Fruit fly (Drosophila melanogaster) whole organism, embryonic: Measurements from ENCODE around the gene cmb.
A peak's percentile ranks its signal among the peaks of the same experiment; 100 is the strongest.

Source experiments
- CG1024 ChIP-seq: fragments of 200-800 bp; sonication (Bioruptor generic); IDR thresholded peaks from 2 replicates; pipeline ENCODE4 v1.3.6; 2022; ENCODE audit warnings: missing biosample characterization, missing genetic modification characterization
- CG11723 ChIP-seq: fragments of 200-800 bp; sonication (Bioruptor generic); optimal IDR thresholded peaks from 2 replicates; lab custom pipeline; 2017; ENCODE audit warnings: missing biosample characterization, mild to moderate bottlenecking, missing genetic modification characterization
- CG12219 ChIP-seq: fragments of 200-800 bp; sonication (Bioruptor generic); optimal IDR thresholded peaks from 3 replicates; lab custom pipeline; 2018; ENCODE audit warnings: missing biosample characterization, mild to moderate bottlenecking, missing genetic modification characterization
- CG13123 ChIP-seq: fragments of 200-800 bp; sonication (Bioruptor generic); optimal IDR thresholded peaks from 2 replicates; lab custom pipeline; 2016; ENCODE audit warnings: missing biosample characterization, missing genetic modification characterization
- CG18764 ChIP-seq: fragments of 200-800 bp; sonication (Bioruptor generic); optimal IDR thresholded peaks from 3 replicates; lab custom pipeline; 2016; ENCODE audit warnings: missing biosample characterization, missing genetic modification characterization
- CG2889 ChIP-seq: fragments of 200-800 bp; sonication (Bioruptor generic); IDR thresholded peaks from 3 replicates; pipeline ENCODE4 v1.3.6; 2022; ENCODE audit warnings: missing biosample characterization, missing genetic modification characterization
- CG3163 ChIP-seq: fragments of 200-800 bp; sonication (Bioruptor generic); optimal IDR thresholded peaks from 3 replicates; lab custom pipeline; 2016; ENCODE audit warnings: missing biosample characterization, missing genetic modification characterization
- CG32532 ChIP-seq: fragments of 200-800 bp; sonication (Bioruptor generic); IDR thresholded peaks from 2 replicates; pipeline ENCODE4 v1.3.6; 2022; ENCODE audit warnings: missing biosample characterization, missing genetic modification characterization
- CG34224 ChIP-seq: fragments of 200-800 bp; sonication (Bioruptor generic); IDR thresholded peaks from 3 replicates; pipeline ENCODE4 v1.3.6; 2022; ENCODE audit warnings: missing biosample characterization, missing genetic modification characterization; ENCODE audit not compliant: partially characterized antibody
- CG3726 ChIP-seq: fragments of 200-800 bp; sonication (Bioruptor generic); IDR thresholded peaks from 3 replicates; pipeline ENCODE4, ENCODE4 v1.3.6; 2022; ENCODE audit warnings: missing biosample characterization, missing genetic modification characterization
- CG43689 ChIP-seq: fragments of 200-800 bp; sonication (Bioruptor generic); IDR thresholded peaks from 2 replicates; pipeline ENCODE4 v1.3.6; 2022; ENCODE audit warnings: missing biosample characterization, missing genetic modification characterization
- CG4404 ChIP-seq: fragments of 200-800 bp; sonication (Bioruptor generic); IDR thresholded peaks from 2 replicates; pipeline ENCODE4 v1.3.6; 2022; ENCODE audit warnings: missing biosample characterization, missing genetic modification characterization
- CG4854 ChIP-seq: fragments of 200-800 bp; sonication (Bioruptor generic); optimal IDR thresholded peaks from 2 replicates; lab custom pipeline; 2016; ENCODE audit warnings: missing biosample characterization, missing genetic modification characterization, inconsistent platforms
- CG6689 ChIP-seq: fragments of 200-800 bp; sonication (Bioruptor generic); IDR thresholded peaks from 2 replicates; pipeline ENCODE4 v1.3.6; 2022; ENCODE audit warnings: missing biosample characterization, missing genetic modification characterization
- CG7786 ChIP-seq: fragments of 200-800 bp; sonication (Bioruptor generic); optimal IDR thresholded peaks from 2 replicates; lab custom pipeline; 2016; ENCODE audit warnings: missing biosample characterization, missing genetic modification characterization
- CG8359 ChIP-seq: fragments of 200-800 bp; sonication (Bioruptor generic); optimal IDR thresholded peaks from 2 replicates; lab custom pipeline; 2017; ENCODE audit warnings: missing biosample characterization, mild to moderate bottlenecking, missing genetic modification characterization, borderline replicate concordance
- CG8924 ChIP-seq: fragments of 200-800 bp; optimal IDR thresholded peaks from 3 replicates; lab custom pipeline; 2019; ENCODE audit warnings: missing biosample characterization, mild to moderate bottlenecking, missing genetic modification characterization, moderate library complexity
- CG8944 ChIP-seq: fragments of 200-800 bp; sonication (Bioruptor generic); optimal IDR thresholded peaks from 3 replicates; lab custom pipeline; 2016; ENCODE audit warnings: missing biosample characterization, missing genetic modification characterization
- CoRest ChIP-seq: fragments of 200-800 bp; sonication (Bioruptor generic); optimal IDR thresholded peaks from 3 replicates; lab custom pipeline; 2018; ENCODE audit warnings: missing biosample characterization, mild to moderate bottlenecking, missing genetic modification characterization, moderate library complexity
- Dbx ChIP-seq: fragments of 200-800 bp; sonication (Bioruptor generic); IDR thresholded peaks from 3 replicates; pipeline ENCODE4 v1.3.6; 2022; ENCODE audit warnings: missing biosample characterization, missing genetic modification characterization
- Elba2 ChIP-seq: fragments of 200-800 bp; sonication (Bioruptor generic); optimal IDR thresholded peaks from 3 replicates; lab custom pipeline; 2016; ENCODE audit warnings: missing biosample characterization, missing genetic modification characterization
- Ets65A ChIP-seq: fragments of 200-800 bp; sonication (Bioruptor generic); peaks from one replicate; lab custom pipeline; 2016; ENCODE audit warnings: missing biosample characterization, missing genetic modification characterization
- Hr51 ChIP-seq, 2 experiments: fragments of 200-800 bp; sonication (Bioruptor generic); optimal IDR thresholded peaks; 2 replicates in 1 of 2; 3 replicates in 1 of 2; lab custom pipeline; 2016 to 2018; ENCODE audit warnings: missing biosample characterization in 2 of 2, missing genetic modification characterization in 2 of 2, mild to moderate bottlenecking in 1 of 2, moderate library complexity in 1 of 2
- Lhr ChIP-seq: fragments of 200-800 bp; sonication (Bioruptor generic); optimal IDR thresholded peaks from 3 replicates; lab custom pipeline; 2017; ENCODE audit warnings: mild to moderate bottlenecking, missing biosample characterization, missing genetic modification reagents, missing genetic modification characterization
- Lpt ChIP-seq: fragments of >200 bp; optimal IDR thresholded peaks from 2 replicates; lab custom pipeline; 2018; ENCODE audit warnings: missing biosample characterization, missing genetic modification characterization
- MESR4 ChIP-seq: fragments of 200-800 bp; sonication (Bioruptor generic); optimal IDR thresholded peaks from 2 replicates; lab custom pipeline; 2018; ENCODE audit warnings: missing biosample characterization, mild to moderate bottlenecking, missing genetic modification characterization, moderate library complexity
- Med ChIP-seq: fragments of 200-800 bp; sonication (Bioruptor generic); peaks from one replicate; lab custom pipeline; 2016; ENCODE audit warnings: missing biosample characterization, missing genetic modification characterization, mild to moderate bottlenecking, inconsistent platforms, moderate library complexity
- Oli ChIP-seq: fragments of 200-800 bp; sonication (Bioruptor generic); optimal IDR thresholded peaks from 2 replicates; lab custom pipeline; 2018; ENCODE audit warnings: missing biosample characterization, mild to moderate bottlenecking, missing genetic modification characterization, moderate library complexity
- YL-1 ChIP-seq: fragments of 200-800 bp; sonication (Bioruptor generic); optimal IDR thresholded peaks from 3 replicates; lab custom pipeline; 2017; ENCODE audit warnings: missing biosample characterization, mild to moderate bottlenecking, missing genetic modification characterization
- cato ChIP-seq: fragments of 200-800 bp; sonication (Bioruptor generic); optimal IDR thresholded peaks from 2 replicates; lab custom pipeline; 2016; ENCODE audit warnings: missing biosample characterization, missing genetic modification characterization, borderline replicate concordance
- cg ChIP-seq: fragments of 200-800 bp; sonication (Bioruptor generic); optimal IDR thresholded peaks from 3 replicates; lab custom pipeline; 2019; ENCODE audit warnings: missing biosample characterization, mild to moderate bottlenecking, missing genetic modification characterization, moderate library complexity
- crol ChIP-seq: fragments of 200-800 bp; sonication (Bioruptor generic); IDR thresholded peaks from 2 replicates; pipeline ENCODE4 v1.3.6; 2022; ENCODE audit warnings: missing biosample characterization, missing genetic modification characterization
- dpn ChIP-seq, 2 experiments: fragments of 200-800 bp; sonication (Bioruptor generic); optimal IDR thresholded peaks; 3 replicates each; lab custom pipeline; 2016; ENCODE audit warnings: missing biosample characterization in 2 of 2, missing genetic modification characterization in 2 of 2
- esg ChIP-seq: fragments of 200-800 bp; sonication (Bioruptor generic); conservative IDR thresholded peaks from 2 replicates; pipeline ENCODE4 v1.3.6; 2022; ENCODE audit warnings: missing biosample characterization, missing genetic modification characterization
- eyg ChIP-seq: fragments of 200-800 bp; sonication (Bioruptor generic); optimal IDR thresholded peaks from 3 replicates; lab custom pipeline; 2016; ENCODE audit warnings: missing biosample characterization, missing genetic modification characterization
- fu2 ChIP-seq: fragments of 200-800 bp; sonication (Bioruptor generic); optimal IDR thresholded peaks from 2 replicates; lab custom pipeline; 2016; ENCODE audit warnings: missing biosample characterization, missing genetic modification characterization
- grn ChIP-seq: fragments of 200-800 bp; sonication (Bioruptor generic); optimal IDR thresholded peaks from 3 replicates; lab custom pipeline; 2017; ENCODE audit warnings: missing biosample characterization, missing genetic modification characterization
- gro ChIP-seq: fragments of 200-800 bp; sonication (Bioruptor generic); optimal IDR thresholded peaks from 2 replicates; lab custom pipeline; 2016; ENCODE audit warnings: missing biosample characterization, missing genetic modification characterization
- hb ChIP-seq: fragments of 200-800 bp; sonication (Bioruptor generic); IDR thresholded peaks from 3 replicates; pipeline ENCODE4 v1.3.6; 2022; ENCODE audit warnings: missing biosample characterization, missing genetic modification characterization; ENCODE audit not compliant: partially characterized antibody
- ken ChIP-seq: fragments of 200-800 bp; sonication (Bioruptor generic); IDR thresholded peaks from 3 replicates; pipeline ENCODE4 v1.3.6; 2022; ENCODE audit warnings: missing biosample characterization, missing genetic modification characterization
- lov ChIP-seq, 2 experiments: fragments of 200-800 bp in 1 of 2; fragments of >200 bp in 1 of 2; sonication (Bioruptor generic) in 1 of 2; IDR thresholded peaks in 1 of 2; optimal IDR thresholded peaks in 1 of 2; 2 replicates in 1 of 2; 3 replicates in 1 of 2; pipeline versions ENCODE4 v1.3.6 to Lab custom; 2017 to 2022; ENCODE audit warnings: missing biosample characterization in 1 of 2, missing genetic modification characterization in 1 of 2
- nerfin-2 ChIP-seq: fragments of 200-800 bp; sonication (Bioruptor generic); IDR thresholded peaks from 2 replicates; pipeline ENCODE4 v1.3.6; 2022; ENCODE audit warnings: missing biosample characterization, missing genetic modification characterization; ENCODE audit not compliant: partially characterized antibody
- onecut ChIP-seq: fragments of 200-800 bp; sonication (Bioruptor generic); IDR thresholded peaks from 2 replicates; pipeline ENCODE4 v1.3.6; 2022; ENCODE audit warnings: missing biosample characterization, missing genetic modification characterization
- pita ChIP-seq: fragments of 200-800 bp; sonication (Bioruptor generic); optimal IDR thresholded peaks from 2 replicates; lab custom pipeline; 2017; ENCODE audit warnings: missing biosample characterization, mild to moderate bottlenecking, missing genetic modification characterization
- psq ChIP-seq: fragments of 200-800 bp; sonication (Bioruptor generic); optimal IDR thresholded peaks from 2 replicates; lab custom pipeline; 2017; ENCODE audit warnings: missing biosample characterization, missing genetic modification characterization
- sisA ChIP-seq: fragments of 200-800 bp; sonication (Bioruptor generic); IDR thresholded peaks from 2 replicates; pipeline ENCODE4 v1.3.6; 2022; ENCODE audit warnings: missing biosample characterization, missing genetic modification characterization
- so ChIP-seq: fragments of 200-800 bp; sonication (Bioruptor generic); IDR thresholded peaks from 3 replicates; pipeline ENCODE4 v1.3.6; 2022; ENCODE audit warnings: missing biosample characterization, missing genetic modification characterization
- unpg ChIP-seq: fragments of 200-800 bp; sonication (Bioruptor generic); optimal IDR thresholded peaks from 3 replicates; lab custom pipeline; 2018; ENCODE audit warnings: missing biosample characterization, mild to moderate bottlenecking, missing genetic modification characterization, moderate library complexity

cmb gene

DNA sequence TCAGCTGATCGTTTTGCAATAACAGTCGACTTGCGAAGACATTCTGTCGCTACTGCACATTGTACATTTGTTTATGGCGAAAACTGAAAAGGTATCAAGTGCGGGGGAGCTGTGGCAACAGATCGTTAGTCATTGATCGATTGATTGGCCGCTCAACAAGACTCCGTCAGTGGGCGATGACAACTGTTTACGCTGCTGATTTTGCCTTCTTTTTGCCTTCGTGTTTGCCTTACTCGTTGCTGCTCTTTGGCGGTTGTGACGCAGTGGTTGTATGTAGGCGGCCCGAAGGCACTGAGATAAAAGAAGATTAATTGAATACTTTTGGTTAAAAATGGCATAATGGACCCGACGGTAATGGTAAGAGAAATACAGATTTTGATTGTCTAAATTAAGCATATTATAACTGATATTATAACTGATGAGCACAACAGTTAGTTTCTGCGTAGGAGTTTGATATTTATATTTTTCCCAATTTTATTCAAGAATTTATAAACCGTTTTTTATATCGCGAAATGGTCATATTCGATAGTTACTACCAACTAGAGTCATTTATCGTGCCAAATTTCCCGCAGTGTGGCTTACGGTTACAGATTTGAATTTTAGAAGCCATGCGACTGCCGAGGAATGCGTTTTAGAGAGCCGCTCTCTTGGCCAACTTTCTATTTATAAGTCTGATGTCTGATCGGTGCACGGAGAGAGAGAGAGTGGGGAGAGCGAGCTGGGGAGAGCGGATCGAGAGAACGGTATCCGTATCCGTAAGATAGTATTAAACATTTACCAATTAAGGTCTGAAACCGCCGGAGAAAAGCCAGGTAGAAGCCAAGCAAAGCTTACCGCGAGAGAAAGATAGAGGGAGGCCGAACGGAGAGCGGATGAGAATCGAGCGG is 34.4 kb downstream of the cmb start (continued):
- TF ChIP-seq CG3163 (GFP tag; lab: Kevin White, UChicago) = no peak
- TF ChIP-seq MESR4 (GFP tag; lab: Kevin White, UChicago) = no peak
- peak; percentile 57 to 95 for TF ChIP-seq Hr51 (GFP tag; optimal IDR thresholded peaks at IDR 0.05; lab: Kevin White, UChicago)
- peak; percentile 79 for TF ChIP-seq CG4404 (GFP tag; lab: Robert Waterston, UW)
- TF ChIP-seq gro (GFP tag; lab: Kevin White, UChicago) = no peak
- TF ChIP-seq CG2889 = peak; percentile 80
- peak; percentile 81 for TF ChIP-seq CG8359 (GFP tag; lab: Kevin White, UChicago)
- peak; percentile 61 for TF ChIP-seq fu2 (GFP tag; lab: Kevin White, UChicago)
- peak; percentile 75 for TF ChIP-seq ken (GFP tag; lab: Robert Waterston, UW)
- TF ChIP-seq CG12219 (GFP tag; lab: Kevin White, UChicago) = peak; percentile 80
- peak; percentile 79 for TF ChIP-seq CG4854 (GFP tag; lab: Kevin White, UChicago)
- TF ChIP-seq unpg (GFP tag; lab: Kevin White, UChicago) = peak; percentile 87
- peak; percentile 83 for TF ChIP-seq sisA (GFP tag; lab: Robert Waterston, UW)
- TF ChIP-seq CG6689 (GFP tag; lab: Robert Waterston, UW) = peak; percentile 87
- peak; percentile 60 for TF ChIP-seq CG43689 (GFP tag; lab: Robert Waterston, UW)
- peak; percentile 69 for TF ChIP-seq onecut (GFP tag; lab: Robert Waterston, UW)
- TF ChIP-seq Lhr (GFP tag; lab: Kevin White, UChicago) = peak; percentile 65
- TF ChIP-seq cato (GFP tag; lab: Kevin White, UChicago) = peak; percentile 78
- peak; percentile 95 for TF ChIP-seq CoRest
- peak; percentile 86 for TF ChIP-seq CG32532 (GFP tag; lab: Robert Waterston, UW)
- TF ChIP-seq CG8944 = peak; percentile 59
- TF ChIP-seq hb = no peak
- TF ChIP-seq CG3726 (GFP tag; lab: Robert Waterston, UW) = peak; percentile 60; the same call in 2 of the 3 replicates
- peak; percentile 44; the same call in 1 of the 2 replicates for TF ChIP-seq CG1024 (GFP tag; lab: Robert Waterston, UW)
- peak; percentile 94 for TF ChIP-seq CG8924 (tag; lab: Kevin White, UChicago)
- TF ChIP-seq dpn (GFP tag; optimal IDR thresholded peaks at IDR 0.05; lab: Kevin White, UChicago) = peak; percentile 72 to 88
- peak; percentile 79 for TF ChIP-seq CG18764 (GFP tag; lab: Kevin White, UChicago)
- TF ChIP-seq lov (optimal IDR thresholded peaks at IDR 0.05; lab: Kevin White, UChicago) = no peak
- peak; percentile 39; the same call in 1 of the 3 replicates for TF ChIP-seq lov (GFP tag; IDR thresholded peaks at IDR 0.05; lab: Robert Waterston, UW)
- peak; percentile 62 for TF ChIP-seq crol
- TF ChIP-seq Oli (tag; lab: Kevin White, UChicago) = peak; percentile 94
- TF ChIP-seq cg (GFP tag; lab: Kevin White, UChicago) = no peak
- peak; percentile 56 for TF ChIP-seq CG13123 (GFP tag; lab: Kevin White, UChicago)
- TF ChIP-seq psq = peak; percentile 62
- TF ChIP-seq grn (GFP tag; lab: Kevin White, UChicago) = peak; percentile 21
- no peak for TF ChIP-seq nerfin-2 (GFP tag; lab: Robert Waterston, UW)
- peak; percentile 84 for TF ChIP-seq Ets65A (GFP tag; lab: Kevin White, UChicago)
- TF ChIP-seq eyg (GFP tag; lab: Kevin White, UChicago) = no peak
- no peak for TF ChIP-seq Lpt (GFP tag; lab: Kevin White, UChicago)
- TF ChIP-seq YL-1 (GFP tag; lab: Kevin White, UChicago) = peak; percentile 62
- no peak for TF ChIP-seq pita (GFP tag; lab: Kevin White, UChicago)
- TF ChIP-seq CG34224 = peak; percentile 72
- peak; percentile 91 for TF ChIP-seq CG11723 (GFP tag; lab: Kevin White, UChicago)
- peak; percentile 91 for TF ChIP-seq Med (GFP tag; lab: Kevin White, UChicago)
- peak; percentile 84 for TF ChIP-seq esg (GFP tag; lab: Robert Waterston, UW)
- peak; percentile 52 for TF ChIP-seq CG7786 (GFP tag; lab: Kevin White, UChicago)
- peak; percentile 68; the same call in 2 of the 3 replicates for TF ChIP-seq so (GFP tag; lab: Robert Waterston, UW)
- no peak for TF ChIP-seq Elba2
- peak; percentile 72; the same call in 2 of the 3 replicates for TF ChIP-seq Dbx
